Worm (Caenorhabditis elegans) whole organism, L4 larva: Measurements from ENCODE around the gene F54C9.3.

Experiments
- D1046.2 ChIP-seq: fragments of 200-800 bp; sonication (Bioruptor generic); IDR thresholded peaks from 2 replicates; pipeline ENCODE4 v1.3.6; 2022; ENCODE audit warnings: missing genetic modification characterization, missing compliant biosample characterization
- F44E2.7 ChIP-seq: fragments of 200-800 bp; sonication (Bioruptor generic); IDR thresholded peaks from 2 replicates; pipeline ENCODE4 v2.1.2; 2022; ENCODE audit warnings: missing genetic modification characterization, missing compliant biosample characterization
- T20F7.1 ChIP-seq: fragments of 200-800 bp; sonication (Bioruptor generic); optimal IDR thresholded peaks from 2 replicates; lab custom pipeline; 2018; ENCODE audit warnings: mild to moderate bottlenecking, missing genetic modification characterization, missing compliant biosample characterization
- Y48G9A.11 ChIP-seq: fragments of 200-800 bp; sonication (Bioruptor generic); IDR thresholded peaks from 2 replicates; pipeline ENCODE4 v1.3.6; 2022; ENCODE audit warnings: missing genetic modification reagents, missing genetic modification characterization, missing compliant biosample characterization
- ZK337.2 ChIP-seq: fragments of 200-800 bp; sonication (Bioruptor generic); IDR thresholded peaks from 2 replicates; pipeline ENCODE4 v1.3.6; 2022; ENCODE audit warnings: missing genetic modification reagents, missing genetic modification characterization, missing compliant biosample characterization
- aha-1 ChIP-seq: fragments of 150-350 bp; peaks from one replicate; lab custom pipeline; 2014; ENCODE audit warnings: missing biosample characterization, missing genetic modification characterization
- aly-2 ChIP-seq: sonication (generic microtip); optimal IDR thresholded peaks from 2 replicates; lab custom pipeline; 2018; ENCODE audit warnings: missing biosample characterization, missing genetic modification characterization
- ama-1 ChIP-seq: fragments of 150-350 bp; optimal IDR thresholded peaks from 2 replicates; lab custom pipeline; 2014; ENCODE audit warnings: inconsistent platforms, mixed read lengths
- ceh-20 ChIP-seq: fragments of 200-800 bp; sonication (Bioruptor generic); IDR thresholded peaks from 2 replicates; pipeline ENCODE4 v1.3.6; 2022; ENCODE audit warnings: missing genetic modification reagents, missing genetic modification characterization, missing compliant biosample characterization
- ceh-28 ChIP-seq: fragments of 150-350 bp; optimal IDR thresholded peaks from 2 replicates; lab custom pipeline; 2014; ENCODE audit warnings: missing biosample characterization, missing genetic modification reagents, missing genetic modification characterization
- ceh-32 ChIP-seq: sonication (generic microtip); optimal IDR thresholded peaks from 2 replicates; lab custom pipeline; 2016; ENCODE audit warnings: mild to moderate bottlenecking, missing genetic modification characterization, missing compliant biosample characterization; ENCODE audit not compliant: poor library complexity
- ceh-44 ChIP-seq: fragments of 200-800 bp; sonication (Bioruptor generic); IDR thresholded peaks from 2 replicates; pipeline ENCODE4 v1.3.6; 2022; ENCODE audit warnings: missing genetic modification reagents, missing genetic modification characterization, missing compliant biosample characterization
- ceh-62 ChIP-seq: sonication (generic microtip); optimal IDR thresholded peaks from 2 replicates; lab custom pipeline; 2017; ENCODE audit warnings: missing biosample characterization, missing genetic modification characterization
- daf-16 ChIP-seq, 3 experiments: sonication (generic microtip); optimal IDR thresholded peaks; 2 replicates each; lab custom pipeline; 2016 to 2017; ENCODE audit warnings: missing genetic modification characterization in 3 of 3, missing genetic modification reagents in 3 of 3, mild to moderate bottlenecking in 2 of 3, missing compliant biosample characterization in 2 of 3, missing biosample characterization in 1 of 3, moderate library complexity in 1 of 3
- daf-19 ChIP-seq: fragments of 200-800 bp; sonication (Bioruptor generic); conservative IDR thresholded peaks from 2 replicates; pipeline ENCODE4 v1.3.6; 2022; ENCODE audit warnings: missing genetic modification characterization, missing compliant biosample characterization
- daf-8 ChIP-seq: fragments of 200-800 bp; sonication (Bioruptor generic); IDR thresholded peaks from 2 replicates; pipeline ENCODE4 v1.3.6; 2022; ENCODE audit warnings: missing genetic modification characterization, missing compliant biosample characterization
- dmd-6 ChIP-seq: fragments of 200-800 bp; sonication (Bioruptor generic); IDR thresholded peaks from 2 replicates; pipeline ENCODE4 v1.3.6; 2022; ENCODE audit warnings: missing genetic modification reagents, missing genetic modification characterization, missing compliant biosample characterization
- duxl-1 ChIP-seq: sonication (generic microtip); optimal IDR thresholded peaks from 2 replicates; lab custom pipeline; 2016; ENCODE audit warnings: mild to moderate bottlenecking, missing genetic modification characterization, moderate library complexity, missing compliant biosample characterization; ENCODE audit not compliant: poor library complexity
- dve-1 ChIP-seq: sonication (generic microtip); optimal IDR thresholded peaks from 2 replicates; lab custom pipeline; 2017; ENCODE audit warnings: antibody characterized with exemption, mild to moderate bottlenecking, missing genetic modification characterization, missing compliant biosample characterization; ENCODE audit not compliant: insufficient read depth
- fkh-10 ChIP-seq: fragments of 150-350 bp; optimal IDR thresholded peaks from 2 replicates; lab custom pipeline; 2014; ENCODE audit warnings: missing biosample characterization, missing genetic modification reagents, missing genetic modification characterization
- hlh-11 ChIP-seq: fragments of 200-800 bp; sonication (Bioruptor generic); optimal IDR thresholded peaks from 2 replicates; lab custom pipeline; 2018; ENCODE audit warnings: mild to moderate bottlenecking, missing genetic modification characterization, missing compliant biosample characterization
- hlh-30 ChIP-seq: sonication (generic microtip); optimal IDR thresholded peaks from 2 replicates; lab custom pipeline; 2017; ENCODE audit warnings: antibody characterized with exemption, mild to moderate bottlenecking, missing genetic modification characterization, missing compliant biosample characterization; ENCODE audit not compliant: insufficient read depth
- lim-7 ChIP-seq: fragments of 200-800 bp; sonication (Bioruptor generic); IDR thresholded peaks from 2 replicates; pipeline ENCODE4 v1.3.6; 2022; ENCODE audit warnings: missing genetic modification characterization, missing compliant biosample characterization
- lin-39 ChIP-seq: fragments of 150-350 bp; optimal IDR thresholded peaks from 2 replicates; lab custom pipeline; 2014; ENCODE audit warnings: missing biosample characterization, missing genetic modification reagents, missing genetic modification characterization
- lir-3 ChIP-seq: sonication (generic microtip); optimal IDR thresholded peaks from 2 replicates; lab custom pipeline; 2016; ENCODE audit warnings: mild to moderate bottlenecking, missing genetic modification characterization, missing compliant biosample characterization
- lsy-2 ChIP-seq, 2 experiments: fragments of 150-350 bp in 1 of 2; sonication (generic microtip) in 1 of 2; optimal IDR thresholded peaks; 2 replicates each; lab custom pipeline; 2014 to 2017; ENCODE audit warnings: missing biosample characterization in 2 of 2, missing genetic modification characterization in 2 of 2
- madf-5 ChIP-seq, 2 experiments: fragments of 200-800 bp; sonication (Bioruptor generic); IDR thresholded peaks; 2 replicates each; pipeline ENCODE4 v1.3.6; 2022; ENCODE audit warnings: missing compliant biosample characterization in 2 of 2, missing genetic modification characterization in 2 of 2
- madf-9 ChIP-seq: fragments of 200-800 bp; sonication (Bioruptor generic); conservative IDR thresholded peaks from 2 replicates; pipeline ENCODE4 v1.3.6; 2022; ENCODE audit warnings: missing genetic modification reagents, missing genetic modification characterization, missing compliant biosample characterization
- mdl-1 ChIP-seq, 2 experiments: fragments of 150-350 bp in 1 of 2; sonication (generic microtip) in 1 of 2; optimal IDR thresholded peaks; 2 replicates each; lab custom pipeline; 2014 to 2017; ENCODE audit warnings: missing biosample characterization in 2 of 2, missing genetic modification characterization in 2 of 2
- mes-2 ChIP-seq: sonication (generic microtip); optimal IDR thresholded peaks from 2 replicates; lab custom pipeline; 2016; ENCODE audit warnings: missing genotype, mild to moderate bottlenecking, missing genetic modification characterization, missing compliant biosample characterization; ENCODE audit not compliant: poor library complexity, severe bottlenecking
- mxl-2 ChIP-seq: fragments of 200-800 bp; sonication (Bioruptor generic); conservative IDR thresholded peaks from 2 replicates; pipeline ENCODE4 v1.3.6; 2022; ENCODE audit warnings: missing genetic modification reagents, missing genetic modification characterization, missing compliant biosample characterization
- nhr-25 ChIP-seq: sonication (generic microtip); optimal IDR thresholded peaks from 2 replicates; lab custom pipeline; 2017; ENCODE audit warnings: missing genetic modification characterization, mild to moderate bottlenecking, missing compliant biosample characterization, antibody characterized with exemption, moderate library complexity, borderline replicate concordance; ENCODE audit not compliant: insufficient read depth
- nhr-41 ChIP-seq: fragments of 200-800 bp; sonication (Bioruptor generic); IDR thresholded peaks from 2 replicates; pipeline ENCODE4 v1.3.6; 2022; ENCODE audit warnings: missing genetic modification reagents, missing genetic modification characterization, missing compliant biosample characterization
- nhr-42 ChIP-seq: fragments of 200-800 bp; sonication (Bioruptor generic); IDR thresholded peaks from 2 replicates; pipeline ENCODE4 v1.3.6; 2022; ENCODE audit warnings: missing genetic modification characterization, missing compliant biosample characterization
- nhr-48 ChIP-seq: sonication (generic microtip); optimal IDR thresholded peaks from 2 replicates; lab custom pipeline; 2016; ENCODE audit warnings: mild to moderate bottlenecking, missing genetic modification characterization, missing compliant biosample characterization
- php-3 ChIP-seq: fragments of 200-800 bp; sonication (Bioruptor generic); IDR thresholded peaks from 2 replicates; pipeline ENCODE4 v1.3.6; 2022; ENCODE audit warnings: missing genetic modification reagents, missing genetic modification characterization, missing compliant biosample characterization
- pqm-1 ChIP-seq: sonication (generic microtip); optimal IDR thresholded peaks from 2 replicates; lab custom pipeline; 2017; ENCODE audit warnings: missing biosample characterization, missing genetic modification characterization
- snpc-4 ChIP-seq: fragments of 150-350 bp; optimal IDR thresholded peaks from 2 replicates; lab custom pipeline; 2014; ENCODE audit warnings: missing biosample characterization, missing genetic modification characterization
- spr-1 ChIP-seq: sonication (generic microtip); optimal IDR thresholded peaks from 2 replicates; lab custom pipeline; 2016; ENCODE audit warnings: mild to moderate bottlenecking, missing genetic modification characterization, missing compliant biosample characterization
- tra-1 ChIP-seq: fragments of 200-800 bp; sonication (Bioruptor generic); IDR thresholded peaks from 2 replicates; pipeline ENCODE4 v1.3.6; 2022; ENCODE audit warnings: missing genetic modification reagents, missing genetic modification characterization, missing compliant biosample characterization
- unc-39 ChIP-seq: sonication (generic microtip); optimal IDR thresholded peaks from 2 replicates; lab custom pipeline; 2017; ENCODE audit warnings: missing biosample characterization, missing genetic modification characterization
- zag-1 ChIP-seq: fragments of 150-350 bp; optimal IDR thresholded peaks from 2 replicates; lab custom pipeline; 2014; ENCODE audit warnings: missing biosample characterization, missing genetic modification characterization
- zfp-3 ChIP-seq: fragments of 200-800 bp; sonication (Bioruptor generic); conservative IDR thresholded peaks from 2 replicates; pipeline ENCODE4 v1.3.6; 2022; ENCODE audit warnings: missing genetic modification reagents, missing genetic modification characterization, missing compliant biosample characterization
- zip-2 ChIP-seq: fragments of 150-350 bp; optimal IDR thresholded peaks from 2 replicates; lab custom pipeline; 2014; ENCODE audit warnings: missing biosample characterization, missing genetic modification characterization

Gene F54C9.3

ce11 chrII:8607662-8608061, 41.0 kb upstream of the F54C9.3 start, which contains the start of gene F28C6.10:
F28C6.10 (plus strand) TSS chrII:8607962.
- TF ChIP-seq lir-3 (tag; lab: Kevin White, UChicago) (no peak), ama-1 (no peak), php-3 (GFP tag; lab: Robert Waterston, UW) (no peak), nhr-48 (tag; lab: Kevin White, UChicago) (no peak), spr-1 (tag; lab: Kevin White, UChicago) (no peak), D1046.2 (GFP tag; lab: Robert Waterston, UW) (no peak), F44E2.7 (GFP tag; lab: Robert Waterston, UW) (no peak), nhr-42 (no peak), lin-39 (tag; lab: Kevin White, UChicago) (no peak), fkh-10 (GFP tag; lab: Kevin White, UChicago) (no peak), Y48G9A.11 (GFP tag; lab: Robert Waterston, UW) (no peak), ceh-20 (GFP tag; lab: Robert Waterston, UW) (no peak), nhr-41 (GFP tag; lab: Robert Waterston, UW) (no peak), tra-1 (no peak), mxl-2 (GFP tag; lab: Robert Waterston, UW) (no peak), aha-1 (tag; lab: Kevin White, UChicago) (no peak), duxl-1 (tag; lab: Kevin White, UChicago) (no peak), hlh-30 (no peak), mdl-1 (tag; optimal IDR thresholded peaks at IDR 0.05; lab: Kevin White, UChicago) (no peak)

- no peak for TF ChIP-seq D1046.2 (GFP tag; lab: Robert Waterston, UW)
- TF ChIP-seq nhr-41 (GFP tag; lab: Robert Waterston, UW) = no peak
- TF ChIP-seq snpc-4 (tag; lab: Kevin White, UChicago) = no peak
- TF ChIP-seq pqm-1 (tag; lab: Kevin White, UChicago) = no peak
- TF ChIP-seq fkh-10 (GFP tag; lab: Kevin White, UChicago) = no peak
- no peak for TF ChIP-seq lim-7 (GFP tag; lab: Robert Waterston, UW)
- TF ChIP-seq ama-1 = no peak
- no peak for TF ChIP-seq daf-8 (GFP tag; lab: Robert Waterston, UW)
- TF ChIP-seq aha-1 (tag; lab: Kevin White, UChicago) = no peak
- no peak for TF ChIP-seq nhr-25 (tag; lab: Kevin White, UChicago)
- TF ChIP-seq ceh-28 (tag; lab: Kevin White, UChicago) = no peak
- no peak for TF ChIP-seq ceh-20 (GFP tag; lab: Robert Waterston, UW)
- no peak for TF ChIP-seq lsy-2 (tag; optimal IDR thresholded peaks at IDR 0.05; lab: Kevin White, UChicago)
- TF ChIP-seq dmd-6 (GFP tag; lab: Robert Waterston, UW) = no peak
- no peak for TF ChIP-seq ZK337.2 (GFP tag; lab: Robert Waterston, UW)
- no peak for TF ChIP-seq zip-2 (tag; lab: Kevin White, UChicago)
- TF ChIP-seq T20F7.1 (GFP tag; lab: Kevin White, UChicago) = no peak
Observed at ce11 chrII:8606549-8606948, 39.9 kb upstream of the F54C9.3 start, which contains the start of gene F28C6.8. F28C6.8 (plus strand) TSS chrII:8606849.

DNA sequence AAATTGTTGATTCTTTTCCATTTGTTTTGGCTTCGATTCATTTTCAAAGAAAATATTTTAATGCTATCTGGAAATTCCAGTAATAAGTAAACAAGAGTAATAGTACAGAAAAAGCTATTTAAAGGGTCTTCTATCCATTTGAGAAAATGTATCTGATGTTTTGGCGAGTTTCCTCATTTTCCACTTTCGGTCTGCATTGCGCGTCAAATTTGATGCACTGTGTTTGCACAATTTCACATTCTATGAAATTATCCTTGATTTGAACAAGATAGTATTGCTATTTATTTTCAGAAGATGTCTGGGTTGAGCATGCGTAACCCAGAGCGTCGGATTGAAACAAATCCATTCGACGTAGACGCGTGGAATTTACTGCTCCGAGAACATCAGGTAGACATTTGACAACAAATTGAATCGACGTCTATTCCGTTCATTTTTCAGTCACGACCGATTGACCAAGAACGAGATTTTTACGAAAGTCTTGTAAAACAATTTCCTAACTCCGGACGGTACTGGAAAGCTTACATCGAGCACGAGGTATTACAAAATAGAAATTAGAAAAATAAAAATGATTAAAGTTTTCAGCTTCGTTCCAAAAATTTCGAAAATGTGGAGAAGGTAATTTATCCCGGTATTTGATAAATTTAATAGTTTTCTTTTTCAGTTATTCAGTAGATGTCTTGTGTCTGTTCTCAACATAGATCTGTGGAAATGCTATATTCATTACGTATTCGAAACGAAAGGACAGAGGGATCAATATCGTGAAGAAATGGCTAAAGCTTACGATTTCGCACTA, 37.1 kb upstream of the F54C9.3 start, which contains the start of gene suf-1:
TSS of gene suf-1 (plus strand) at position 280 of the 793 bp plus-strand sequence.
- no peak for TF ChIP-seq F44E2.7 (GFP tag; lab: Robert Waterston, UW)
- no peak for TF ChIP-seq zag-1 (tag; lab: Kevin White, UChicago)
- TF ChIP-seq unc-39 (tag; lab: Kevin White, UChicago) = no peak
- TF ChIP-seq madf-5 (GFP tag; IDR thresholded peaks at IDR 0.05; lab: Robert Waterston, UW) = 0 out of 4 replicates have a peak, but pooled peaks of 1 of the 2 experiments have one; percentile 3
- no peak for TF ChIP-seq snpc-4 (tag; lab: Kevin White, UChicago)
- no peak for TF ChIP-seq ceh-32 (tag; lab: Kevin White, UChicago)
- no peak for TF ChIP-seq dve-1 (tag; lab: Kevin White, UChicago)
- TF ChIP-seq mxl-2 (GFP tag; lab: Robert Waterston, UW) = no peak
- TF ChIP-seq pqm-1 (tag; lab: Kevin White, UChicago) = no peak
- TF ChIP-seq aly-2 (tag; lab: Kevin White, UChicago) = no peak
- no peak for TF ChIP-seq madf-9 (GFP tag; lab: Robert Waterston, UW)
- TF ChIP-seq daf-16 (GFP tag; optimal IDR thresholded peaks at IDR 0.05; lab: Kevin White, UChicago) = no peak
- TF ChIP-seq daf-16 (tag; optimal IDR thresholded peaks at IDR 0.05; lab: Kevin White, UChicago) = no peak
- peak; percentile 69 for TF ChIP-seq mes-2 (tag; lab: Kevin White, UChicago)
- TF ChIP-seq daf-19 = 0 out of 2 replicates have a peak, but pooled peaks have one; percentile 49
- TF ChIP-seq zfp-3 (GFP tag; lab: Robert Waterston, UW) = no peak
- no peak for TF ChIP-seq mdl-1 (tag; optimal IDR thresholded peaks at IDR 0.05; lab: Kevin White, UChicago)
- TF ChIP-seq duxl-1 (tag; lab: Kevin White, UChicago) = no peak
- TF ChIP-seq ceh-44 = no peak
- TF ChIP-seq ceh-62 (tag; lab: Kevin White, UChicago) = no peak
- TF ChIP-seq hlh-11 (tag; lab: Kevin White, UChicago) = no peak
